Fruit fly (Drosophila melanogaster) whole organism, embryonic: ENCODE data around the gene mRpL15.

Experiments
- CG10431 ChIP-seq: fragments of 200-800 bp; sonication (Bioruptor generic); optimal IDR thresholded peaks from 3 replicates; lab custom pipeline; 2018; ENCODE audit warnings: missing biosample characterization, mild to moderate bottlenecking, missing genetic modification characterization
- CG10959 ChIP-seq: fragments of 200-800 bp; sonication (Bioruptor generic); IDR thresholded peaks from 2 replicates; pipeline ENCODE4 v1.3.6; 2022; ENCODE audit warnings: missing biosample characterization, missing genetic modification characterization
- CG14050 ChIP-seq: fragments of 200-800 bp; sonication (Bioruptor generic); IDR thresholded peaks from 3 replicates; pipeline ENCODE4 v1.3.6; 2022; ENCODE audit warnings: missing biosample characterization, missing genetic modification characterization
- CG15073 ChIP-seq: fragments of 200-800 bp; sonication (Bioruptor generic); optimal IDR thresholded peaks from 2 replicates; lab custom pipeline; 2016; ENCODE audit warnings: missing biosample characterization, missing genetic modification characterization
- CG15514 ChIP-seq: fragments of 200-800 bp; sonication (Bioruptor generic); optimal IDR thresholded peaks from 3 replicates; lab custom pipeline; 2017; ENCODE audit warnings: missing biosample characterization, missing genetic modification characterization, mild to moderate bottlenecking, moderate library complexity, missing genetic modification reagents
- CG15601 ChIP-seq: fragments of 200-800 bp; sonication (Bioruptor generic); optimal IDR thresholded peaks from 3 replicates; lab custom pipeline; 2019; ENCODE audit warnings: missing biosample characterization, mild to moderate bottlenecking, missing genetic modification characterization, moderate library complexity
- CG1832 ChIP-seq: fragments of 200-800 bp; sonication (Bioruptor generic); optimal IDR thresholded peaks from 2 replicates; lab custom pipeline; 2017; ENCODE audit warnings: missing biosample characterization, mild to moderate bottlenecking, missing genetic modification characterization, inconsistent platforms
- CG2202 ChIP-seq: fragments of 200-800 bp; sonication (Bioruptor generic); optimal IDR thresholded peaks from 2 replicates; lab custom pipeline; 2018; ENCODE audit warnings: missing biosample characterization, mild to moderate bottlenecking, missing genetic modification characterization
- CG31388 ChIP-seq: fragments of 200-800 bp; sonication (Bioruptor generic); optimal IDR thresholded peaks from 2 replicates; lab custom pipeline; 2016; ENCODE audit warnings: missing biosample characterization, missing genetic modification characterization
- CG3163 ChIP-seq: fragments of 200-800 bp; sonication (Bioruptor generic); optimal IDR thresholded peaks from 3 replicates; lab custom pipeline; 2016; ENCODE audit warnings: missing biosample characterization, missing genetic modification characterization
- CG3407 ChIP-seq: fragments of 200-800 bp; sonication (Bioruptor generic); optimal IDR thresholded peaks from 2 replicates; lab custom pipeline; 2018; ENCODE audit warnings: missing biosample characterization, mild to moderate bottlenecking, missing genetic modification characterization
- CG3995 ChIP-seq: fragments of 200-800 bp; sonication (Bioruptor generic); optimal IDR thresholded peaks from 3 replicates; lab custom pipeline; 2016; ENCODE audit warnings: missing biosample characterization, missing genetic modification characterization
- CG42726 ChIP-seq: fragments of 200-800 bp; sonication (Bioruptor generic); IDR thresholded peaks from 2 replicates; pipeline ENCODE4 v1.3.6; 2022; ENCODE audit warnings: missing biosample characterization, missing genetic modification characterization; ENCODE audit not compliant: partially characterized antibody
- CG4730 ChIP-seq: fragments of 200-800 bp; sonication (Bioruptor generic); IDR thresholded peaks from 2 replicates; pipeline ENCODE4 v1.3.6; 2022; ENCODE audit warnings: missing biosample characterization, missing genetic modification characterization
- CG5180 ChIP-seq: fragments of 200-800 bp; sonication (Bioruptor generic); optimal IDR thresholded peaks from 3 replicates; lab custom pipeline; 2017; ENCODE audit warnings: missing biosample characterization, missing genetic modification characterization, mild to moderate bottlenecking, moderate library complexity, missing genetic modification reagents
- CG6854 ChIP-seq: fragments of 200-800 bp; sonication (Bioruptor generic); optimal IDR thresholded peaks from 3 replicates; lab custom pipeline; 2017; ENCODE audit warnings: missing biosample characterization, mild to moderate bottlenecking, missing genetic modification characterization
- CG7786 ChIP-seq: fragments of 200-800 bp; sonication (Bioruptor generic); optimal IDR thresholded peaks from 2 replicates; lab custom pipeline; 2016; ENCODE audit warnings: missing biosample characterization, missing genetic modification characterization
- CG7963 ChIP-seq: fragments of 200-800 bp; sonication (Bioruptor generic); IDR thresholded peaks from 3 replicates; pipeline ENCODE4 v1.3.6; 2022; ENCODE audit warnings: missing biosample characterization, missing genetic modification characterization; ENCODE audit not compliant: partially characterized antibody
- CG8089 ChIP-seq: fragments of 200-800 bp; sonication (Bioruptor generic); optimal IDR thresholded peaks from 3 replicates; lab custom pipeline; 2016; ENCODE audit warnings: missing biosample characterization, missing genetic modification characterization
- CG8290 ChIP-seq, 3 experiments: fragments of 200-800 bp; sonication (Bioruptor generic); optimal IDR thresholded peaks; 2 replicates each; lab custom pipeline; 2016 to 2019; ENCODE audit warnings: missing biosample characterization in 3 of 3, missing genetic modification characterization in 3 of 3, mild to moderate bottlenecking in 2 of 3, moderate library complexity in 1 of 3
- CG8478 ChIP-seq: fragments of >200 bp; optimal IDR thresholded peaks from 2 replicates; lab custom pipeline; 2018
- Dfd ChIP-seq, 2 experiments: fragments of >200 bp; optimal IDR thresholded peaks; 2 replicates each; lab custom pipeline; 2017; ENCODE audit warnings: missing biosample characterization in 2 of 2, missing genetic modification characterization in 2 of 2
- Dref ChIP-seq: fragments of 200-800 bp; sonication (Bioruptor generic); IDR thresholded peaks from 2 replicates; pipeline ENCODE4 v1.3.6; 2022; ENCODE audit warnings: missing biosample characterization, missing genetic modification characterization
- Hr3 ChIP-seq: fragments of 200-800 bp; sonication (Bioruptor generic); optimal IDR thresholded peaks from 3 replicates; lab custom pipeline; 2016; ENCODE audit warnings: missing biosample characterization, missing genetic modification characterization
- Jarid2 ChIP-seq: fragments of 200-800 bp; sonication (Bioruptor generic); optimal IDR thresholded peaks from 3 replicates; lab custom pipeline; 2017; ENCODE audit warnings: mild to moderate bottlenecking, missing biosample characterization, missing genetic modification reagents, missing genetic modification characterization
- Myb ChIP-seq: fragments of 200-800 bp; sonication (Bioruptor generic); optimal IDR thresholded peaks from 2 replicates; lab custom pipeline; 2016; ENCODE audit warnings: missing biosample characterization, missing genetic modification characterization
- Opbp ChIP-seq: fragments of 200-800 bp; sonication (Bioruptor generic); IDR thresholded peaks from 3 replicates; pipeline ENCODE4 v1.3.6; 2022; ENCODE audit warnings: missing biosample characterization, missing genetic modification characterization; ENCODE audit not compliant: partially characterized antibody
- Optix ChIP-seq: fragments of 200-800 bp; sonication (Bioruptor generic); IDR thresholded peaks from 3 replicates; pipeline ENCODE4 v1.3.6; 2022; ENCODE audit warnings: missing biosample characterization, missing genetic modification characterization
- amos ChIP-seq: fragments of 200-800 bp; sonication (Bioruptor generic); IDR thresholded peaks from 2 replicates; pipeline ENCODE4 v1.3.6; 2022; ENCODE audit warnings: missing biosample characterization, missing genetic modification characterization; ENCODE audit not compliant: partially characterized antibody
- btn ChIP-seq: fragments of 200-800 bp; sonication (Bioruptor generic); optimal IDR thresholded peaks from 2 replicates; lab custom pipeline; 2016; ENCODE audit warnings: missing biosample characterization, missing genetic modification characterization
- chinmo ChIP-seq: fragments of 200-800 bp; sonication (Bioruptor generic); IDR thresholded peaks from 4 replicates; pipeline ENCODE4 v1.3.6; 2022; ENCODE audit warnings: missing biosample characterization, missing genetic modification characterization; ENCODE audit not compliant: partially characterized antibody
- crp ChIP-seq, 2 experiments: fragments of 200-800 bp; sonication (Bioruptor generic); optimal IDR thresholded peaks; 2 replicates in 1 of 2; 3 replicates in 1 of 2; lab custom pipeline; 2017; ENCODE audit warnings: missing biosample characterization in 2 of 2, missing genetic modification characterization in 2 of 2, mild to moderate bottlenecking in 1 of 2, moderate library complexity in 1 of 2
- gcm ChIP-seq: fragments of 200-800 bp; sonication (Bioruptor generic); optimal IDR thresholded peaks from 2 replicates; lab custom pipeline; 2019; ENCODE audit warnings: missing biosample characterization, mild to moderate bottlenecking, missing genetic modification characterization, moderate library complexity
- her ChIP-seq: fragments of 200-800 bp; sonication (Bioruptor generic); optimal IDR thresholded peaks from 2 replicates; lab custom pipeline; 2016; ENCODE audit warnings: missing biosample characterization, missing genetic modification characterization
- jigr1 ChIP-seq: fragments of 200-800 bp; sonication (Bioruptor generic); IDR thresholded peaks from 3 replicates; pipeline ENCODE4 v1.3.6; 2022; ENCODE audit warnings: missing biosample characterization, missing genetic modification characterization
- kni ChIP-seq: fragments of 200-800 bp; sonication (Bioruptor generic); optimal IDR thresholded peaks from 3 replicates; lab custom pipeline; 2017; ENCODE audit warnings: mild to moderate bottlenecking, missing biosample characterization, missing genetic modification reagents, missing genetic modification characterization
- onecut ChIP-seq: fragments of 200-800 bp; sonication (Bioruptor generic); IDR thresholded peaks from 2 replicates; pipeline ENCODE4 v1.3.6; 2022; ENCODE audit warnings: missing biosample characterization, missing genetic modification characterization
- pfk ChIP-seq: fragments of 200-800 bp; sonication (Bioruptor generic); optimal IDR thresholded peaks from 2 replicates; lab custom pipeline; 2018; ENCODE audit warnings: missing biosample characterization, mild to moderate bottlenecking, missing genetic modification characterization, moderate library complexity
- pros ChIP-seq: fragments of 200-800 bp; sonication (Bioruptor generic); optimal IDR thresholded peaks from 3 replicates; lab custom pipeline; 2019; ENCODE audit warnings: missing biosample characterization, mild to moderate bottlenecking, missing genetic modification characterization, moderate library complexity
- psq ChIP-seq: fragments of 200-800 bp; sonication (Bioruptor generic); optimal IDR thresholded peaks from 2 replicates; lab custom pipeline; 2017; ENCODE audit warnings: missing biosample characterization, missing genetic modification characterization
- ro ChIP-seq: fragments of 200-800 bp; sonication (Bioruptor generic); IDR thresholded peaks from 2 replicates; pipeline ENCODE4 v1.3.6; 2022; ENCODE audit warnings: missing biosample characterization, missing genetic modification characterization
- run ChIP-seq: fragments of 200-800 bp; sonication (Bioruptor generic); optimal IDR thresholded peaks from 3 replicates; lab custom pipeline; 2018; ENCODE audit warnings: missing biosample characterization, mild to moderate bottlenecking, missing genetic modification characterization
- salm ChIP-seq: fragments of 200-800 bp; sonication (Bioruptor generic); optimal IDR thresholded peaks from 2 replicates; lab custom pipeline; 2018; ENCODE audit warnings: missing biosample characterization, mild to moderate bottlenecking, missing genetic modification characterization
- seq ChIP-seq: fragments of 200-800 bp; sonication (Bioruptor generic); IDR thresholded peaks from 2 replicates; pipeline ENCODE4 v1.3.6; 2022; ENCODE audit warnings: missing biosample characterization, missing genetic modification characterization
- slbo ChIP-seq: fragments of 200-800 bp; sonication (Bioruptor generic); IDR thresholded peaks from 2 replicates; pipeline ENCODE4 v1.3.6; 2022; ENCODE audit warnings: missing biosample characterization, missing genetic modification characterization
- sug ChIP-seq: fragments of 200-800 bp; optimal IDR thresholded peaks from 2 replicates; lab custom pipeline; 2019; ENCODE audit warnings: missing biosample characterization, mild to moderate bottlenecking, missing genetic modification characterization, moderate library complexity
- toy ChIP-seq: fragments of 200-800 bp; sonication (Bioruptor generic); IDR thresholded peaks from 2 replicates; pipeline ENCODE4 v1.3.6; 2022; ENCODE audit warnings: missing biosample characterization, missing genetic modification characterization
- wek ChIP-seq: fragments of 200-800 bp; sonication (Bioruptor generic); optimal IDR thresholded peaks from 3 replicates; lab custom pipeline; 2018; ENCODE audit warnings: missing biosample characterization, mild to moderate bottlenecking, missing genetic modification characterization, moderate library complexity

mRpL15 gene

dm6 chr3L:20401026-20401912 is 34.7 kb downstream of the mRpL15 start, which contains the start of gene trbl (continued):
- peak; percentile 81 for TF ChIP-seq kni (GFP tag; lab: Kevin White, UChicago)
- peak; percentile 80; the same call in 2 of the 3 replicates for TF ChIP-seq CG7963
- peak; percentile 70 for TF ChIP-seq her (GFP tag; lab: Kevin White, UChicago)
- peak; percentile 92 for TF ChIP-seq CG15073 (GFP tag; lab: Kevin White, UChicago)
- TF ChIP-seq Opbp (GFP tag; lab: Robert Waterston, UW) = peak; percentile 86; the same call in 2 of the 3 replicates
- TF ChIP-seq gcm = peak; percentile 80
- TF ChIP-seq CG14050 = no peak
- peak; percentile 69; the same call in 1 of the 2 replicates for TF ChIP-seq seq (GFP tag; lab: Robert Waterston, UW)
- no peak for TF ChIP-seq slbo
- no peak for TF ChIP-seq Hr3
- peak; percentile 84 for TF ChIP-seq Myb (GFP tag; lab: Kevin White, UChicago)
- TF ChIP-seq CG4730 (GFP tag; lab: Robert Waterston, UW) = no peak
- TF ChIP-seq wek (GFP tag; lab: Kevin White, UChicago) = peak; percentile 27
- TF ChIP-seq CG7786 (GFP tag; lab: Kevin White, UChicago) = no peak
- no peak for TF ChIP-seq CG8089
- peak; percentile 84 for TF ChIP-seq pros
- TF ChIP-seq CG6854 = peak; percentile 72
- no peak for TF ChIP-seq CG5180 (GFP tag; lab: Kevin White, UChicago)
- TF ChIP-seq salm (tag; lab: Kevin White, UChicago) = peak; percentile 57
- peak; percentile 43 for TF ChIP-seq amos (GFP tag; lab: Robert Waterston, UW)
- no peak for TF ChIP-seq Dfd (GFP tag; optimal IDR thresholded peaks at IDR 0.05; lab: Kevin White, UChicago)
- no peak for TF ChIP-seq crp (GFP tag; optimal IDR thresholded peaks at IDR 0.05; lab: Kevin White, UChicago)
- no peak for TF ChIP-seq sug (tag; lab: Kevin White, UChicago)
- peak; percentile 52 for TF ChIP-seq pfk
- TF ChIP-seq CG31388 (GFP tag; lab: Kevin White, UChicago) = no peak
- TF ChIP-seq jigr1 = no peak
- TF ChIP-seq Jarid2 = peak; percentile 80
- no peak for TF ChIP-seq Optix (GFP tag; lab: Robert Waterston, UW)
- TF ChIP-seq CG3163 (GFP tag; lab: Kevin White, UChicago) = peak; percentile 99
- TF ChIP-seq ro = no peak
- TF ChIP-seq chinmo (GFP tag; lab: Robert Waterston, UW) = peak; percentile 98
- TF ChIP-seq CG15601 = no peak
- TF ChIP-seq Dref = no peak
- no peak for TF ChIP-seq toy (GFP tag; lab: Robert Waterston, UW)
- peak; percentile 24 for TF ChIP-seq CG3407 (GFP tag; lab: Kevin White, UChicago)
- peak; percentile 45 for TF ChIP-seq run (tag; lab: Kevin White, UChicago)
- TF ChIP-seq onecut (GFP tag; lab: Robert Waterston, UW) = peak; percentile 27; the same call in 1 of the 2 replicates
- TF ChIP-seq CG2202 (tag; lab: Kevin White, UChicago) = no peak
- peak; percentile 83 for TF ChIP-seq psq (GFP tag; lab: Kevin White, UChicago)
- TF ChIP-seq CG10959 = no peak
- TF ChIP-seq CG15514 (GFP tag; lab: Kevin White, UChicago) = peak; percentile 68
- peak; percentile 56 for TF ChIP-seq CG10431 (GFP tag; lab: Kevin White, UChicago)
- no peak for TF ChIP-seq btn (GFP tag; lab: Kevin White, UChicago)
- peak; percentile 4 for TF ChIP-seq CG3995
- peak; percentile 43 for TF ChIP-seq CG8290 (GFP tag; optimal IDR thresholded peaks at IDR 0.05; lab: Kevin White, UChicago)
- TF ChIP-seq CG8290 (tag; optimal IDR thresholded peaks at IDR 0.05; lab: Kevin White, UChicago) = peak; percentile 44 to 64
- TF ChIP-seq CG8478 (lab: Kevin White, UChicago) = peak; percentile 49
- peak; percentile 97 for TF ChIP-seq CG1832 (GFP tag; lab: Kevin White, UChicago)
- TF ChIP-seq CG42726 (GFP tag; lab: Robert Waterston, UW) = no peak
